Fruit fly (Drosophila melanogaster) whole organism, pupa: Measurements from ENCODE around the gene CG46026.

ENCODE experiments used
- CG15710 ChIP-seq: fragments of 200-800 bp; sonication (Bioruptor generic); optimal IDR thresholded peaks from 2 replicates; lab custom pipeline; 2018; ENCODE audit warnings: missing biosample characterization, mild to moderate bottlenecking, missing genetic modification characterization, moderate library complexity
- CG17806 ChIP-seq: fragments of 200-800 bp; sonication (Bioruptor generic); optimal IDR thresholded peaks from 2 replicates; lab custom pipeline; 2018; ENCODE audit warnings: missing biosample characterization, mild to moderate bottlenecking, missing genetic modification characterization, moderate library complexity
- Ets98B ChIP-seq: fragments of 200-800 bp; sonication (Bioruptor generic); IDR thresholded peaks from 2 replicates; pipeline ENCODE4 v1.3.6; 2022; ENCODE audit warnings: missing biosample characterization, missing genetic modification characterization

DNA sequence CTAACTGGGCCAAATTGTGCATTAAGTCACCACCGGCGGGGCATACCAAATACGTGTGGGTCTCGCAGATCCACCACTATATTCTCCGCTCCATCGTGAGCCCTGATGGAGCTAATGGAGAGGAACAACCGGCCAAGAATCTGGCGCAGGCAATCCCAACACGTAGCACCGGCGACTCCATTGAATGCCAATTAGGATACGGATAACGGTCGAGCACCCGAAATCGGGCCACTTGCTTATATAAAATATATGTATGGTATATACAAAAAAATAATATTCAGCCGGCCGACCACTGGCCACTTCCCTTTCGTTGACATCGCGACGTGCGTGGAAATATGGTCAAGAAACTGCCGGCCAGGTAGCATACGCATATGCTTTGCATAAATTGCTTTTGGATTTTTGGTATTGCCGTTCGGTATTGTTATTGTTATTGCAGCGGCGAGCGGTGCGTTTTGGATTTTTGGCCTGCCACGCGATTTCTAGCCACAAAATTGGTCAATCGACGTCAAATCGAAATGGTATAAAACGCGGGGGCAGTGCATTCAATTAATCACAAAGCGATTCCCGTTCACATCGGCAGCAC is 5.3 kb upstream of the CG46026 start, which contains the start of gene Osi15:
- TF ChIP-seq Ets98B (GFP tag; lab: Robert Waterston, UW) (no peak), CG15710 (tag; lab: Kevin White, UChicago) (no peak), CG17806 (tag; lab: Kevin White, UChicago) (no peak)
